Fruit fly (Drosophila melanogaster): ENCODE measurements around the gene Nmnat.

The Nmnat gene

DNA sequence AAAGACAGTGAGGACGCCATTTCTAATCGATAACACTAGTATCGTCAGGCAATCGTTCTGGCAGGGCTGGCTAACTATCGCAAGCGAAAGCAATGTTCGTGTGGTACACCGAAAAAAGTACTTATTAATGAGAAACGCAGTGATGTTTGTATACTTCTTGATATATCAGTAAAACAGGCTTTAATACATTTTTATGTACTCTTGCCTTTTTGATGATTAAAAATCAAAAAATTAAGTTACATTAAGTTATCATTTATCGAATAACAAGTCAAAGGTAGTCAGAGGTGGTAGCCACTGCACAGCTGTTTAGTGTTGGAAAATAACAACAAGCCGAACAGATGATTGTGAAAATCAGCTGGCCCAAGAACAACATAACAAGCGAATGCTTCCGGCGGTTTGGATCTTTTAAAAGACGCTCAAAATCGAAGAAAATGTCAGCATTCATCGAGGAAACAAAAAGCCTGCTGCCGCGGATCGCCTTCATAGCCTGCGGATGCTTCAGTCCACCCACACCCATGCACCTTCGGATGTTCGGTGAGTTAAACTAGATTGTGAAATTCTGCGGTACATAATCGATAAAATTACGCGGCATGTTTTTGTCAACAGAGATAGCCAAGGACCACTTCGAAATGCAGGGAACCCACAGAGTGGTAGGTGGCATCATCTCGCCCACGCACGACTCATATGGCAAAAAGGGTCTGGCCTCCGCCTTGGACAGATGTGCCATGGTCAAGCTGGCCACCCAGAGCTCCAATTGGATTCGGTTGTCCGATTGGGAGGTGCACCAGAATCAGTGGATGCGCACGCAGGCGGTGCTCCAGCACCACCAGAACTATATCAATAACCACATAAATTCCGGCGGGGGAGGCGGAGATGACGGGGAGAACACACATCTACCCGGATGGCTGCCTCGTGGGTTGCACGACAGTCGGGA is at the start of gene Nmnat, which contains the start of gene ssh (continued):
- no peak for TF ChIP-seq CG3838 (GFP tag; optimal IDR thresholded peaks at IDR 0.05)
- TF ChIP-seq zen (tag; optimal IDR thresholded peaks at IDR 0.05) = peak; percentile 56
- TF ChIP-seq CG4360 (GFP tag; IDR thresholded peaks at IDR 0.05) = 0 out of 2 replicates have a peak, but pooled peaks have one; percentile 25
- TF ChIP-seq fd64A (GFP tag; optimal IDR thresholded peaks at IDR 0.05) = no peak
- TF ChIP-seq CG31365 (tag; optimal IDR thresholded peaks at IDR 0.05) = no peak
- TF ChIP-seq sna (GFP tag; IDR thresholded peaks at IDR 0.05; ENCODE audit: partially characterized antibody) = peak; percentile 77; the same call in 1 of the 2 replicates
- no peak for TF ChIP-seq eve (GFP tag; optimal IDR thresholded peaks at IDR 0.05)
- TF ChIP-seq tna (GFP tag; IDR thresholded peaks at IDR 0.05; ENCODE audit: partially characterized antibody) = peak; percentile 65; the same call in 1 of the 2 replicates
- TF ChIP-seq fd102C (GFP tag; optimal IDR thresholded peaks at IDR 0.05) = no peak
- no peak for TF ChIP-seq CG1602 (GFP tag; optimal IDR thresholded peaks at IDR 0.05)
- no peak for TF ChIP-seq salm (tag; optimal IDR thresholded peaks at IDR 0.05)
- TF ChIP-seq slp2 (GFP tag; optimal IDR thresholded peaks at IDR 0.05) = peak; percentile 2
- TF ChIP-seq CG31388 (GFP tag; optimal IDR thresholded peaks at IDR 0.05) = no peak
- TF ChIP-seq CG9215 (GFP tag; IDR thresholded peaks at IDR 0.05) = no peak
- no peak for TF ChIP-seq bigmax (GFP tag; optimal IDR thresholded peaks at IDR 0.05)
- TF ChIP-seq Adf1 (GFP tag; IDR thresholded peaks at IDR 0.05) = no peak
- peak; percentile 48 for TF ChIP-seq CG18262 (tag; optimal IDR thresholded peaks at IDR 0.05)
- TF ChIP-seq Pdp1 (GFP tag; optimal IDR thresholded peaks at IDR 0.05) = peak in 1 of 2 experiments; percentile 16
- peak; percentile 91 for TF ChIP-seq HLH4C (GFP tag; IDR thresholded peaks at IDR 0.05; ENCODE audit: partially characterized antibody)
- TF ChIP-seq CG33213 (GFP tag; optimal IDR thresholded peaks at IDR 0.05) = peak; percentile 57
- no peak for TF ChIP-seq sisA (GFP tag; IDR thresholded peaks at IDR 0.05)
- TF ChIP-seq Fer2 (tag; optimal IDR thresholded peaks at IDR 0.05) = no peak
- peak; percentile 16 for TF ChIP-seq caup (GFP tag; optimal IDR thresholded peaks at IDR 0.05; ENCODE audit: severe bottlenecking)
- no peak for TF ChIP-seq unpg (GFP tag; optimal IDR thresholded peaks at IDR 0.05)
- TF ChIP-seq CG9727 (GFP tag; optimal IDR thresholded peaks at IDR 0.05) = peak; percentile 65
- TF ChIP-seq CG13123 (GFP tag; optimal IDR thresholded peaks at IDR 0.05) = peak; percentile 8
- TF ChIP-seq CG11456 (GFP tag; IDR thresholded peaks at IDR 0.05) = no peak
- no peak for TF ChIP-seq kni (GFP tag; optimal IDR thresholded peaks at IDR 0.05)
- TF ChIP-seq ci (GFP tag; IDR thresholded peaks at IDR 0.05) = no peak
- TF ChIP-seq grn (GFP tag; optimal IDR thresholded peaks at IDR 0.05) = no peak
- TF ChIP-seq CG4282 (GFP tag; optimal IDR thresholded peaks at IDR 0.05) = no peak
- peak; percentile 34 to 56 for TF ChIP-seq dpn (GFP tag; optimal IDR thresholded peaks at IDR 0.05)
- TF ChIP-seq CG4707 (GFP tag; optimal IDR thresholded peaks at IDR 0.05) = no peak
- TF ChIP-seq hbn (GFP tag; IDR thresholded peaks at IDR 0.05; ENCODE audit: partially characterized antibody) = peak; percentile 77
- no peak for TF ChIP-seq CG11696 (GFP tag; IDR thresholded peaks at IDR 0.05)
- TF ChIP-seq Asciz (GFP tag; optimal IDR thresholded peaks at IDR 0.05) = no peak
- TF ChIP-seq Hr3 (GFP tag; optimal IDR thresholded peaks at IDR 0.05) = peak; percentile 22
- TF ChIP-seq Doc2 (GFP tag; IDR thresholded peaks at IDR 0.05) = no peak
- no peak for TF ChIP-seq sd (tag; optimal IDR thresholded peaks at IDR 0.05)
- TF ChIP-seq Elba2 (GFP tag; optimal IDR thresholded peaks at IDR 0.05) = peak; percentile 79
- TF ChIP-seq unc-4 (GFP tag; IDR thresholded peaks at IDR 0.05; ENCODE audit: partially characterized antibody) = peak; percentile 89
- TF ChIP-seq pho (GFP tag; optimal IDR thresholded peaks at IDR 0.05) = peak; percentile 41
- TF ChIP-seq CG7271 (tag; optimal IDR thresholded peaks at IDR 0.05) = no peak
- no peak for TF ChIP-seq Mad (GFP tag; optimal IDR thresholded peaks at IDR 0.05)
- TF ChIP-seq gem (tag; optimal IDR thresholded peaks at IDR 0.05) = no peak
- no peak for TF ChIP-seq Taf1 (GFP tag; IDR thresholded peaks at IDR 0.05)
- TF ChIP-seq Ada2b (GFP tag; IDR thresholded peaks at IDR 0.05) = no peak
- TF ChIP-seq Dbx (GFP tag; IDR thresholded peaks at IDR 0.05) = no peak; the same call in 2 of the 3 replicates
